Worm (Caenorhabditis elegans): ENCODE measurements around the gene B0496.1.
A peak's percentile ranks its signal among the peaks of the same experiment; 100 is the strongest.

Gene B0496.1

DNA sequence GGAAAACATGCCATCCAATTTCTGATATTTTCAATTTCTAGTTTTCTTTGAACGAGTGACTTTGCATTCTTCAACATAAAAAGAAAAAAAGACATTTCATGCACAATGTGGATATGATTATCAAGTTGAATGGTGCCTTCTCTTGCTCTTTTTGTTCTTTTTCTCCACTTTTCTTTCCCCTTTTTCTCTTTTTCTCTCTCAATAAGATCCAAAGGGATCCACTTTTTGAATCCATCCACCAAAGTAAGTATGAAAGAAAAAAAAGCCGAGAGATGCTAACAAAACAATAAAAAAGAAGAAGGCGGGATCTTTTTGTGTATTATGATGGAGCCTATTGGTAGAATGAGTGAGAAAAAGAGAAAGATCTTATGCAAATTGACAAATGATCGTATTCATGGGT is 38.8 kb upstream of the B0496.1 start:
- TF ChIP-seq fkh-6 (tag; optimal IDR thresholded peaks at IDR 0.05) (no peak), unc-42 (tag; optimal IDR thresholded peaks at IDR 0.05) (peak; percentile 5), ama-1 (optimal IDR thresholded peaks at IDR 0.05) (no peak), odd-2 (tag; optimal IDR thresholded peaks at IDR 0.05) (no peak), hlh-15 (tag; optimal IDR thresholded peaks at IDR 0.05) (no peak), unc-3 (GFP tag; conservative IDR thresholded peaks at IDR 0.05) (no peak), unc-3 (tag; optimal IDR thresholded peaks at IDR 0.05) (no peak)

DNA sequence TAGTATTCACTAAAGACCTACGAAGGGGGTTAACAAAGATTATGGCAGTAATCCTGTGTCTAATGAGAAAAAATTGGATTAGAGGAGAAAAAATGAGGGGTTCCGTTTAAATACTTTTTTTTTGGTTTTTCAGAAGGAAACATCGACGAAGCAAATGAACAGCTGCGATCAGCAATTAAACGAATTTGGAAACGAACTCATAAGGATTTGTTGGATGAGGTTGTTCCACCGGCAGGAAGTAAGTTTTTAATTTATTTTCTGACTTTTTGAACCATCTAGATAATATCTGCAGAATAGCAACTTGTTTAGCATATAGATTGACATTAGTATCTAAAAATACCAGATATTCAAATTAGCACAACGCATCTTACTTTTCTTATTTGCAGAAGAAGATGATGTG is 32.5 kb upstream of the B0496.1 start:
- no peak for TF ChIP-seq lin-11 (tag; optimal IDR thresholded peaks at IDR 0.05)
- no peak for TF ChIP-seq ceh-19 (GFP tag; optimal IDR thresholded peaks at IDR 0.05)
- TF ChIP-seq pag-3 (tag; optimal IDR thresholded peaks at IDR 0.05; ENCODE audit: borderline replicate concordance): no peak
- no peak for TF ChIP-seq hlh-8 (tag; optimal IDR thresholded peaks at IDR 0.05)
- TF ChIP-seq ceh-24 (tag; optimal IDR thresholded peaks at IDR 0.05): no peak
- TF ChIP-seq T23F11.4 (GFP tag; optimal IDR thresholded peaks at IDR 0.05): no peak
- TF ChIP-seq unc-55 (GFP tag; optimal IDR thresholded peaks at IDR 0.05): no peak
- no peak for TF ChIP-seq hlh-15 (tag; optimal IDR thresholded peaks at IDR 0.05)

DNA sequence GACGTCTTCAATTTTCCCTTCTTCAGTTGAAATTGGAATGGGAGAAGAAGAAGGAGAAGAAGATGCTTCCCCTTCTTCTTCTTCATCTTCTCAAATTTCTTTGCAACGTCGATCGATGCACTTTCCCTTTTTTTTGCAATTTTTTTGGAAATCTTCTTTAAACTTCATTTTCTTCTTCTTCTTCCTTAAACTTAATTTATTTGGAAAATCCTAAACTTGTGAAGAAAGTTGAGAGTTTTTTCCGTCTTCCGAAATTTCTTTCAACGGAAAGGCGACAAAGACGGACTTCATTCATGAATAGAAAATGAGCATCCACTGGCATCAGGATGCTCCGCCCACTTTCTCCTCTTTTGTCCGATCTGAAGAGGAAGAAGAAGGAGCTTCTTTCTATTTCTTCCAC is 31.9 kb upstream of the B0496.1 start:
- TF ChIP-seq unc-42 (tag; optimal IDR thresholded peaks at IDR 0.05) (peak; percentile 79), ceh-31 (tag; optimal IDR thresholded peaks at IDR 0.05) (peak; percentile 13), ceh-30 (tag; optimal IDR thresholded peaks at IDR 0.05) (no peak)

DNA sequence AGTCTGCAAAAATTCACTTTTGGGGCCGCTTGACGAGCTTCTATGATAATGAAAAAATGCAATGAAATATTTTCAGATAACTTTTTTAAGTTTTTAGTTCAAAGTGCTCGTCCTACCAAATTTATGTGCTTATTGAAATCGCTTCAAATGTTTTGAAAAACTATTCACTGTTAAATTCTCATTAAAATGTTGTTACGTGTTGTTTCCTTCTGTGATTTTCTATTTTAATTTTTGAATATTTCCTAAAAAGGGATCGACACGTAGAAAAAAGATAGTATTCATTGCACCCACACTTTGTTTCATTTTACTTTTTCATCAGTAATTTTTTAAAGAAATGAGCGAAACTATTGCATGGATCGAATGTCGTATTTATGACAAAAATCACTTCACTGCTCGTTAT is 27.3 kb upstream of the B0496.1 start, which contains the start of gene B0496.6:
Gene B0496.6, plus strand, starts transcription at position 301 of the 400 bp plus-strand sequence.
- TF ChIP-seq ceh-18 (tag; optimal IDR thresholded peaks at IDR 0.05) (no peak), tbx-7 (tag; optimal IDR thresholded peaks at IDR 0.05) (no peak), zip-5 (tag; optimal IDR thresholded peaks at IDR 0.05) (no peak), fkh-10 (GFP tag; optimal IDR thresholded peaks at IDR 0.05) (no peak), unc-86 (tag; optimal IDR thresholded peaks at IDR 0.05) (no peak), ama-1 (optimal IDR thresholded peaks at IDR 0.05) (no peak), ztf-16 (tag; optimal IDR thresholded peaks at IDR 0.05) (no peak), ref-2 (tag; optimal IDR thresholded peaks at IDR 0.05) (no peak), pat-9 (tag; optimal IDR thresholded peaks at IDR 0.05) (no peak), rnt-1 (tag; optimal IDR thresholded peaks at IDR 0.05) (no peak), tbx-2 (tag; optimal IDR thresholded peaks at IDR 0.05) (no peak), npax-4 (tag; optimal IDR thresholded peaks at IDR 0.05) (no peak), sox-4 (tag; optimal IDR thresholded peaks at IDR 0.05) (no peak), ceh-45 (GFP tag; IDR thresholded peaks at IDR 0.05) (no peak), dmd-4 (tag; optimal IDR thresholded peaks at IDR 0.05; ENCODE audit: borderline replicate concordance) (no peak), ceh-14 (tag; optimal IDR thresholded peaks at IDR 0.05) (no peak)

DNA sequence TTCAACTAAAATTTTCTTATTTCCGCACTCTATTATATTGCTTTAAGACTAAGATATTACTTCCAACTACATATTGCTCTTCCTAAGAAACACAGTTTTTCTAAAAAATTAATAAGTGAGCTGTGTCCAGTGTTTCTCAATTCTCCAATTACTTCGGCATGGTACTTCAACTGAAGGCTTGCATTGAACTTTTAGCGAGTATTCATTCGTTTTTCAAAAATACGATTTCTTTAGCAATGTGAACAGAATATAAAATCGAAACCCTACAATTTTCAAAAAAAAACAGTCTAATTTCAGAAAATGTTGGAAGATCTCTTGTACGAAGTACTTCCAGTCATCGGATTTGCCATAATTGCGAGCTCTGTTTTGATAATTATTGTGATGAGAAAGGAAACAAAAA is 25.2 kb upstream of the B0496.1 start, which contains the start of gene srtx-1:
Gene srtx-1, plus strand, starts transcription at position 301 of the 400 bp plus-strand sequence.
- TF ChIP-seq T23F11.4 (GFP tag; optimal IDR thresholded peaks at IDR 0.05): no peak
- no peak for TF ChIP-seq ceh-19 (GFP tag; optimal IDR thresholded peaks at IDR 0.05)
- no peak for TF ChIP-seq hlh-6 (tag; optimal IDR thresholded peaks at IDR 0.05)
- no peak for TF ChIP-seq odd-2 (tag; optimal IDR thresholded peaks at IDR 0.05)
- TF ChIP-seq nfya-1 (tag; optimal IDR thresholded peaks at IDR 0.05): no peak
- no peak for TF ChIP-seq dve-1 (tag; optimal IDR thresholded peaks at IDR 0.05)
- no peak for TF ChIP-seq madf-2 (tag; optimal IDR thresholded peaks at IDR 0.05)

ce11 chrIV:7424198-7424597 is 21.9 kb upstream of the B0496.1 start, which contains the start of gene unc-82:
Gene unc-82 (plus strand): TSS chrIV:7424498.
- TF ChIP-seq sox-4 (tag; optimal IDR thresholded peaks at IDR 0.05) (no peak), hlh-13 (GFP tag; optimal IDR thresholded peaks at IDR 0.05) (no peak), fkh-6 (tag; optimal IDR thresholded peaks at IDR 0.05) (no peak), pqm-1 (tag; optimal IDR thresholded peaks at IDR 0.05) (no peak), hlh-6 (tag; optimal IDR thresholded peaks at IDR 0.05) (no peak), fax-1 (tag; optimal IDR thresholded peaks at IDR 0.05) (no peak), pat-9 (tag; optimal IDR thresholded peaks at IDR 0.05) (no peak), lim-6 (tag; optimal IDR thresholded peaks at IDR 0.05) (no peak), nfya-1 (tag; optimal IDR thresholded peaks at IDR 0.05) (no peak), ets-4 (tag; optimal IDR thresholded peaks at IDR 0.05) (no peak), ceh-6 (GFP tag; optimal IDR thresholded peaks at IDR 0.05) (no peak), ama-1 (optimal IDR thresholded peaks at IDR 0.05) (no peak)
